Worm (Caenorhabditis elegans): ENCODE results near the gene C06A8.6.

ce11 chrII:7801255-7801654 lies 29.0 kb downstream of the C06A8.6 start:
- TF ChIP-seq aly-2 (tag; optimal IDR thresholded peaks at IDR 0.05) (no peak), snpc-4 (tag; optimal IDR thresholded peaks at IDR 0.05) (no peak), mdl-1 (tag; optimal IDR thresholded peaks at IDR 0.05) (no peak)

All from whole organism, L3 larva.